Fruit fly (Drosophila melanogaster): ENCODE results near the gene CG43317.
A peak's percentile ranks its signal among the peaks of the same experiment; 100 is the strongest.

Gene CG43317

DNA sequence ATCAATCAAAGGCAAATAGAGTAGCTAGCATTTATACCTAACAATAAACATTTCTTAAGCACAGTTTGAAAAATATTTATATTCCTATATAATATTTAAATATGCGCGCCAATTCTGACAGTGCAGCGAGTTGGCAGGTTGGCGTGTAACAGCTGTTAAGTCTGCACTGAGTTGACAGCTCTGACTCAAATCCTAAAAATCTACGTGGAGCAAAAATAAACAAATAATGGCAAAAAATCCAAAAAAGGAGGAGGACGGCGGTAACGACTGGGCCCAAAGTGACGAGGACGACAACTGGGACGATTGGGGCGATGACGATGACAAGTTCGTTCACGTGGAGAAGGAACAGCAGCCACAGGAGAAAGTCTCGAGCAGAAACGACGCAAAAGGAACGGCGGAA, 47.7 kb downstream of the CG43317 start, which contains the start of gene CG9590 (continued):
- TF ChIP-seq sna (GFP tag; IDR thresholded peaks at IDR 0.05; ENCODE audit: partially characterized antibody) (0 out of 2 replicates have a peak, but pooled peaks have one; percentile 46), Ada2b (GFP tag; IDR thresholded peaks at IDR 0.05) (no peak), CG8765 (GFP tag; IDR thresholded peaks at IDR 0.05) (no peak), org-1 (GFP tag; optimal IDR thresholded peaks at IDR 0.05) (no peak), wdn (GFP tag; IDR thresholded peaks at IDR 0.05) (no peak), GATAe (GFP tag; conservative IDR thresholded peaks at IDR 0.05) (no peak), her (GFP tag; optimal IDR thresholded peaks at IDR 0.05) (no peak), zfh2 (GFP tag; optimal IDR thresholded peaks at IDR 0.05) (no peak), CG13287 (GFP tag; IDR thresholded peaks at IDR 0.05; ENCODE audit: partially characterized antibody) (peak; percentile 34; the same call in 1 of the 2 replicates), pzg (GFP tag; optimal IDR thresholded peaks at IDR 0.05) (peak; percentile 43), jumu (GFP tag; optimal IDR thresholded peaks at IDR 0.05) (no peak), zf30C (GFP tag; optimal IDR thresholded peaks at IDR 0.05) (no peak), MESR4 (GFP tag; optimal IDR thresholded peaks at IDR 0.05) (peak; percentile 57), Adf1 (GFP tag; IDR thresholded peaks at IDR 0.05) (no peak), tll (GFP tag; optimal IDR thresholded peaks at IDR 0.05) (no peak), CG15514 (GFP tag; optimal IDR thresholded peaks at IDR 0.05) (peak; percentile 1), E2f2 (GFP tag; IDR thresholded peaks at IDR 0.05) (peak; percentile 96), Sox102F (GFP tag; optimal IDR thresholded peaks at IDR 0.05) (no peak), psq (GFP tag; optimal IDR thresholded peaks at IDR 0.05) (no peak)

dm6 chr3R:15784298-15784697, 49.9 kb downstream of the CG43317 start:
- no peak for TF ChIP-seq trem (tag; optimal IDR thresholded peaks at IDR 0.05)
- TF ChIP-seq gro (GFP tag; optimal IDR thresholded peaks at IDR 0.05): no peak
- TF ChIP-seq CG6813 (GFP tag; optimal IDR thresholded peaks at IDR 0.05): no peak
- TF ChIP-seq Fer2 (tag; optimal IDR thresholded peaks at IDR 0.05): no peak
- TF ChIP-seq wdn (GFP tag; IDR thresholded peaks at IDR 0.05): no peak
- 0 out of 3 replicates have a peak, but pooled peaks have one; percentile 19 for TF ChIP-seq dysf (GFP tag; IDR thresholded peaks at IDR 0.05)
- TF ChIP-seq Hr51 (GFP tag; optimal IDR thresholded peaks at IDR 0.05): peak in 1 of 2 experiments; percentile 4
- no peak for TF ChIP-seq CG33213 (GFP tag; optimal IDR thresholded peaks at IDR 0.05)
- peak; percentile 0 for TF ChIP-seq bab2 (GFP tag; optimal IDR thresholded peaks at IDR 0.05)
- no peak for TF ChIP-seq CG6765 (GFP tag; optimal IDR thresholded peaks at IDR 0.05)
- no peak for TF ChIP-seq Asciz (GFP tag; optimal IDR thresholded peaks at IDR 0.05)
- TF ChIP-seq Hmr (GFP tag; optimal IDR thresholded peaks at IDR 0.05): peak; percentile 14
- TF ChIP-seq hth (optimal IDR thresholded peaks at IDR 0.05): no peak
- TF ChIP-seq Mad (GFP tag; optimal IDR thresholded peaks at IDR 0.05): no peak
- no peak for TF ChIP-seq CG12769 (tag; optimal IDR thresholded peaks at IDR 0.05)
- TF ChIP-seq CG8359 (GFP tag; optimal IDR thresholded peaks at IDR 0.05; ENCODE audit: borderline replicate concordance): no peak
- TF ChIP-seq Oli (tag; optimal IDR thresholded peaks at IDR 0.05): peak; percentile 9
- peak; percentile 32; the same call in 1 of the 2 replicates for TF ChIP-seq CG14441 (GFP tag; IDR thresholded peaks at IDR 0.05)
- no peak for TF ChIP-seq ro (GFP tag; IDR thresholded peaks at IDR 0.05)
- TF ChIP-seq MBD-R2 (GFP tag; IDR thresholded peaks at IDR 0.05): no peak
- TF ChIP-seq Hsf (GFP tag; optimal IDR thresholded peaks at IDR 0.05): peak; percentile 20
- TF ChIP-seq pnt (GFP tag; optimal IDR thresholded peaks at IDR 0.05): no peak
- no peak for TF ChIP-seq bigmax (GFP tag; optimal IDR thresholded peaks at IDR 0.05)
- no peak for TF ChIP-seq CG6654 (GFP tag; optimal IDR thresholded peaks at IDR 0.05)
- no peak for TF ChIP-seq CG2889 (GFP tag; IDR thresholded peaks at IDR 0.05)
- TF ChIP-seq CG6689 (GFP tag; IDR thresholded peaks at IDR 0.05): no peak
- TF ChIP-seq Fer3 (tag; optimal IDR thresholded peaks at IDR 0.05): peak; percentile 1
- TF ChIP-seq CG11504 (tag; optimal IDR thresholded peaks at IDR 0.05): peak; percentile 44
- TF ChIP-seq cg (GFP tag; optimal IDR thresholded peaks at IDR 0.05): no peak
- 0 out of 2 replicates have a peak, but pooled peaks have one; percentile 9 for TF ChIP-seq lmd (GFP tag; IDR thresholded peaks at IDR 0.05)
- no peak for TF ChIP-seq lov (optimal IDR thresholded peaks at IDR 0.05)
- no peak for TF ChIP-seq lov (GFP tag; IDR thresholded peaks at IDR 0.05)
- TF ChIP-seq Ravus (GFP tag; IDR thresholded peaks at IDR 0.05): no peak

Data from whole organism, embryonic.